Fruit fly (Drosophila melanogaster) whole organism, embryonic: ENCODE measurements around the gene CG15638.

ENCODE experiments used
- Ada2b ChIP-seq: fragments of 200-800 bp; sonication (Bioruptor generic); IDR thresholded peaks from 2 replicates; pipeline ENCODE4 v1.3.6; 2022; ENCODE audit warnings: missing biosample characterization, missing genetic modification characterization
- CG12299 ChIP-seq: fragments of 200-800 bp; sonication (Bioruptor generic); optimal IDR thresholded peaks from 2 replicates; lab custom pipeline; 2018; ENCODE audit warnings: missing biosample characterization, mild to moderate bottlenecking, missing genetic modification characterization
- CG1832 ChIP-seq: fragments of 200-800 bp; sonication (Bioruptor generic); optimal IDR thresholded peaks from 2 replicates; lab custom pipeline; 2017; ENCODE audit warnings: missing biosample characterization, mild to moderate bottlenecking, missing genetic modification characterization, inconsistent platforms
- CG8478 ChIP-seq: fragments of >200 bp; optimal IDR thresholded peaks from 2 replicates; lab custom pipeline; 2018
- Hmx ChIP-seq: fragments of 200-800 bp; sonication (Bioruptor generic); optimal IDR thresholded peaks from 2 replicates; lab custom pipeline; 2016; ENCODE audit warnings: missing biosample characterization, missing genetic modification characterization
- Mes4 ChIP-seq: fragments of 200-800 bp; sonication (Bioruptor generic); optimal IDR thresholded peaks from 2 replicates; lab custom pipeline; 2016; ENCODE audit warnings: missing biosample characterization, missing genetic modification characterization
- ac ChIP-seq: fragments of 200-800 bp; sonication (Bioruptor generic); optimal IDR thresholded peaks from 3 replicates; lab custom pipeline; 2017; ENCODE audit warnings: missing biosample characterization, mild to moderate bottlenecking, missing genetic modification characterization
- cato ChIP-seq: fragments of 200-800 bp; sonication (Bioruptor generic); optimal IDR thresholded peaks from 2 replicates; lab custom pipeline; 2016; ENCODE audit warnings: missing biosample characterization, missing genetic modification characterization, borderline replicate concordance
- cwo ChIP-seq: fragments of 200-800 bp; sonication (Bioruptor generic); optimal IDR thresholded peaks from 3 replicates; lab custom pipeline; 2017; ENCODE audit warnings: missing biosample characterization, missing genetic modification characterization, mild to moderate bottlenecking, moderate library complexity, missing genetic modification reagents
- dpn ChIP-seq, 2 experiments: fragments of 200-800 bp; sonication (Bioruptor generic); optimal IDR thresholded peaks; 3 replicates each; lab custom pipeline; 2016; ENCODE audit warnings: missing biosample characterization in 2 of 2, missing genetic modification characterization in 2 of 2

DNA sequence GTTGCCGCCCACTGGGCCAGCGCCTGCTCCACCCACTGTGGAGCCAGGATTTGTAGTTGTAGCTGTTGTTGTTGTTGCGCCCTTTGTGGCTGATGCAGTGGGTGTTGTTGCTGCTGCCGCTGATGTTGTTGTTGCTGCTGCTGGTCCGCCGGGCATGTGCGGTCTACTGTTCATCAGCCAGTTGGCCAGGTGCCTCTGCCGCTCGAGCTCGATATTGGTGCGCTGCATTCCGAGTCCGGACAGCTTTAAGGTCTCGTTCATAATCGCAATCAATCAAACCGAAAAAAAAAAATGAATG is 22.6 kb downstream of the CG15638 start:
- TF ChIP-seq cato (GFP tag; lab: Kevin White, UChicago) (no peak), Ada2b (GFP tag; lab: Robert Waterston, UW) (no peak), Mes4 (GFP tag; lab: Kevin White, UChicago) (no peak), cwo (GFP tag; lab: Kevin White, UChicago) (no peak), Hmx (GFP tag; lab: Kevin White, UChicago) (no peak), ac (GFP tag; lab: Kevin White, UChicago) (no peak), dpn (GFP tag; optimal IDR thresholded peaks at IDR 0.05; lab: Kevin White, UChicago) (no peak), CG1832 (GFP tag; lab: Kevin White, UChicago) (no peak), CG12299 (tag; lab: Kevin White, UChicago) (no peak), CG8478 (no peak)
